Worm (Caenorhabditis elegans): ENCODE measurements around the gene sru-25.

The sru-25 gene

ce11 chrV:676090-676489, 2.0 kb upstream of the sru-25 start:
- TF ChIP-seq pat-9 (tag; optimal IDR thresholded peaks at IDR 0.05) (no peak), unc-3 (GFP tag; conservative IDR thresholded peaks at IDR 0.05) (no peak), unc-3 (tag; optimal IDR thresholded peaks at IDR 0.05) (no peak), sox-4 (tag; optimal IDR thresholded peaks at IDR 0.05) (no peak), elt-4 (tag; optimal IDR thresholded peaks at IDR 0.05) (no peak), mec-3 (tag; optimal IDR thresholded peaks at IDR 0.05; ENCODE audit: borderline replicate concordance) (no peak), che-1 (tag; optimal IDR thresholded peaks at IDR 0.05) (no peak), dve-1 (tag; optimal IDR thresholded peaks at IDR 0.05) (no peak), ceh-22 (tag; optimal IDR thresholded peaks at IDR 0.05) (no peak), hlh-13 (GFP tag; optimal IDR thresholded peaks at IDR 0.05) (no peak), hlh-6 (tag; optimal IDR thresholded peaks at IDR 0.05) (no peak), ama-1 (optimal IDR thresholded peaks at IDR 0.05) (no peak)

- no peak for TF ChIP-seq tbx-2 (tag; optimal IDR thresholded peaks at IDR 0.05)
- no peak for TF ChIP-seq lim-6 (tag; optimal IDR thresholded peaks at IDR 0.05)
- TF ChIP-seq C38D4.7 (GFP tag; optimal IDR thresholded peaks at IDR 0.05) = no peak
- TF ChIP-seq hlh-13 (GFP tag; optimal IDR thresholded peaks at IDR 0.05) = no peak
- no peak for TF ChIP-seq pros-1 (tag; optimal IDR thresholded peaks at IDR 0.05)
- TF ChIP-seq ref-2 (tag; optimal IDR thresholded peaks at IDR 0.05) = no peak
- TF ChIP-seq ceh-14 (tag; optimal IDR thresholded peaks at IDR 0.05) = no peak
- TF ChIP-seq hlh-6 (tag; optimal IDR thresholded peaks at IDR 0.05) = no peak
- TF ChIP-seq unc-55 (GFP tag; optimal IDR thresholded peaks at IDR 0.05) = no peak
- TF ChIP-seq zip-5 (tag; optimal IDR thresholded peaks at IDR 0.05) = no peak
- TF ChIP-seq odd-2 (tag; optimal IDR thresholded peaks at IDR 0.05) = no peak
- TF ChIP-seq gmeb-2 (tag; optimal IDR thresholded peaks at IDR 0.05) = no peak
- TF ChIP-seq unc-3 (GFP tag; conservative IDR thresholded peaks at IDR 0.05) = no peak
- TF ChIP-seq unc-3 (tag; optimal IDR thresholded peaks at IDR 0.05) = no peak
- no peak for TF ChIP-seq unc-42 (tag; optimal IDR thresholded peaks at IDR 0.05)
- no peak for TF ChIP-seq elt-4 (tag; optimal IDR thresholded peaks at IDR 0.05)
- no peak for TF ChIP-seq fkh-6 (tag; optimal IDR thresholded peaks at IDR 0.05)
- no peak for TF ChIP-seq ceh-18 (tag; optimal IDR thresholded peaks at IDR 0.05)
- TF ChIP-seq che-1 (tag; optimal IDR thresholded peaks at IDR 0.05) = no peak
- no peak for TF ChIP-seq pax-1 (tag; optimal IDR thresholded peaks at IDR 0.05)
Measured at ce11 chrV:671342-671741, 2.8 kb downstream of the sru-25 start, which contains the start of gene sru-24. Gene sru-24, minus strand, starts transcription at chrV:671442.

ce11 chrV:667459-667858, 6.7 kb downstream of the sru-25 start, which contains the start of gene nhr-180:
Gene nhr-180, minus strand, starts transcription at chrV:667510.
- TF ChIP-seq ref-2 (tag; optimal IDR thresholded peaks at IDR 0.05) (no peak), dve-1 (tag; optimal IDR thresholded peaks at IDR 0.05) (no peak)

DNA sequence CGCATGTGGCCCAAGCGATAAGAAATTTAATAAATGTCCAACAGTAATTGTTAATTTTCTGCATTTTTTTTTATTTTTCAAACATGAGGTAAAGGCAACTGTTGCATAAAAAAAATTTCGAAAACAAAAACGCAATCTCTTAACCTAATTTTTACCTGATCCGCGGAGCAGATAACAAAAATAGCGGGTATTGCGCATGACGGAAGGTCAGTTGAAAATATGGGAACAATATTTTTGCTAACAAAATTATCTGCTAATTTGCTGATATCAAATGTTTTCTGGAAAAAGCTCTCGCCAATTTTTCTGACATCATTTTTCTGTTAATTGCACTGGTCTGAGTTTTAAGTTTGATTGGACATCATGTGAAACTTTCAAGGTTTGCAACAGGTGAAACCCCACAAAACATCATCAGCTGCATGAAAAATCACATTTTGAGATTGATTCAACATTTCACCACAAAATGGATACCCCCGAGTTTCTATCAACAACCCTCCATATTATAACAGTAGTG, 9.7 kb downstream of the sru-25 start, which contains the start of the genes F31F4.11 and srh-266:
Gene F31F4.11, minus strand, starts transcription at position 101 of the 511 bp plus-strand sequence.
Gene srh-266, plus strand, starts transcription at position 461 of the 511 bp plus-strand sequence.
- TF ChIP-seq ceh-9 (tag; optimal IDR thresholded peaks at IDR 0.05) = no peak
- no peak for TF ChIP-seq elt-4 (tag; optimal IDR thresholded peaks at IDR 0.05)
- TF ChIP-seq unc-42 (tag; optimal IDR thresholded peaks at IDR 0.05) = no peak
- no peak for TF ChIP-seq ceh-34 (tag; optimal IDR thresholded peaks at IDR 0.05)
- TF ChIP-seq mec-3 (tag; optimal IDR thresholded peaks at IDR 0.05; ENCODE audit: borderline replicate concordance) = no peak
- no peak for TF ChIP-seq C08G9.2 (tag; optimal IDR thresholded peaks at IDR 0.05)
- TF ChIP-seq ceh-24 (tag; optimal IDR thresholded peaks at IDR 0.05) = no peak
- no peak for TF ChIP-seq ceh-19 (GFP tag; optimal IDR thresholded peaks at IDR 0.05)
- no peak for TF ChIP-seq odd-2 (tag; optimal IDR thresholded peaks at IDR 0.05)
- no peak for TF ChIP-seq pros-1 (tag; optimal IDR thresholded peaks at IDR 0.05)
- TF ChIP-seq zip-5 (tag; optimal IDR thresholded peaks at IDR 0.05) = no peak
- no peak for TF ChIP-seq pax-1 (tag; optimal IDR thresholded peaks at IDR 0.05)
- no peak for TF ChIP-seq dmd-4 (tag; optimal IDR thresholded peaks at IDR 0.05; ENCODE audit: borderline replicate concordance)
- TF ChIP-seq ceh-48 (tag; optimal IDR thresholded peaks at IDR 0.05) = no peak
- TF ChIP-seq ceh-22 (tag; optimal IDR thresholded peaks at IDR 0.05) = no peak
- no peak for TF ChIP-seq ceh-18 (tag; optimal IDR thresholded peaks at IDR 0.05)
- TF ChIP-seq lin-11 (tag; optimal IDR thresholded peaks at IDR 0.05) = no peak
- TF ChIP-seq fkh-10 (GFP tag; optimal IDR thresholded peaks at IDR 0.05) = no peak

Data from whole organism, late embryonic.